Worm (Caenorhabditis elegans) whole organism, L3 larva: ENCODE measurements around the gene dod-21.
A peak's percentile ranks its signal among the peaks of the same experiment; 100 is the strongest.

Experiments
- R02D3.7 ChIP-seq: fragments of 150-350 bp; optimal IDR thresholded peaks from 2 replicates; lab custom pipeline; 2014; ENCODE audit warnings: missing biosample characterization, missing genetic modification characterization
- ama-1 ChIP-seq: fragments of 150-350 bp; optimal IDR thresholded peaks from 2 replicates; lab custom pipeline; 2018
- ceh-16 ChIP-seq: sonication (generic microtip); optimal IDR thresholded peaks from 2 replicates; lab custom pipeline; 2017; ENCODE audit warnings: missing biosample characterization, missing genetic modification characterization
- ceh-28 ChIP-seq: fragments of 150-350 bp; optimal IDR thresholded peaks from 2 replicates; lab custom pipeline; 2014; ENCODE audit warnings: missing biosample characterization, missing genetic modification reagents, missing genetic modification characterization
- ceh-9 ChIP-seq: sonication (generic microtip); optimal IDR thresholded peaks from 2 replicates; lab custom pipeline; 2018; ENCODE audit warnings: missing biosample characterization, missing genetic modification characterization
- daf-12 ChIP-seq: fragments of 150-350 bp; optimal IDR thresholded peaks from 2 replicates; lab custom pipeline; 2014; ENCODE audit warnings: missing biosample characterization, missing genetic modification reagents, missing genetic modification characterization
- egl-27 ChIP-seq: sonication (generic microtip); optimal IDR thresholded peaks from 4 replicates; lab custom pipeline; 2017; ENCODE audit warnings: missing biosample characterization, missing genetic modification reagents, missing genetic modification characterization
- egl-5 ChIP-seq: fragments of 150-350 bp; optimal IDR thresholded peaks from 2 replicates; lab custom pipeline; 2017; ENCODE audit warnings: missing biosample characterization, missing genetic modification reagents, missing genetic modification characterization, inconsistent platforms
- elt-2 ChIP-seq: sonication (generic microtip); optimal IDR thresholded peaks from 2 replicates; lab custom pipeline; 2016; ENCODE audit warnings: missing genetic modification reagents, mild to moderate bottlenecking, missing genetic modification characterization, missing compliant biosample characterization
- fkh-10 ChIP-seq: sonication (generic microtip); optimal IDR thresholded peaks from 2 replicates; lab custom pipeline; 2017; ENCODE audit warnings: missing biosample characterization, missing genetic modification reagents, missing genetic modification characterization
- fkh-2 ChIP-seq: fragments of 150-350 bp; optimal IDR thresholded peaks from 2 replicates; lab custom pipeline; 2014; ENCODE audit warnings: missing biosample characterization, missing genetic modification reagents, missing genetic modification characterization
- hmg-11 ChIP-seq: sonication (generic microtip); optimal IDR thresholded peaks from 2 replicates; lab custom pipeline; 2016; ENCODE audit warnings: missing genetic modification characterization, missing compliant biosample characterization
- jun-1 ChIP-seq: fragments of 150-350 bp; optimal IDR thresholded peaks from 2 replicates; lab custom pipeline; 2014; ENCODE audit warnings: missing biosample characterization, missing genetic modification reagents, missing genetic modification characterization
- lin-15B ChIP-seq: fragments of 150-350 bp; optimal IDR thresholded peaks from 2 replicates; lab custom pipeline; 2014; ENCODE audit warnings: missing biosample characterization, missing genetic modification characterization
- lin-39 ChIP-seq: fragments of 150-350 bp; optimal IDR thresholded peaks from 2 replicates; lab custom pipeline; 2018; ENCODE audit warnings: missing biosample characterization, missing genetic modification reagents, missing genetic modification characterization
- lsy-12 ChIP-seq: sonication (generic microtip); optimal IDR thresholded peaks from 2 replicates; lab custom pipeline; 2016; ENCODE audit warnings: mild to moderate bottlenecking, missing genetic modification characterization, missing compliant biosample characterization
- mdl-1 ChIP-seq: fragments of 150-350 bp; optimal IDR thresholded peaks from 2 replicates; lab custom pipeline; 2014; ENCODE audit warnings: missing biosample characterization, missing genetic modification characterization
- mml-1 ChIP-seq: fragments of 150-350 bp; sonication (generic microtip); optimal IDR thresholded peaks from 3 replicates; lab custom pipeline; 2014; ENCODE audit warnings: missing biosample characterization, missing genetic modification characterization
- nfya-1 ChIP-seq: sonication (generic microtip); optimal IDR thresholded peaks from 2 replicates; lab custom pipeline; 2017; ENCODE audit warnings: missing genetic modification characterization, mild to moderate bottlenecking, missing compliant biosample characterization, antibody characterized with exemption, moderate library complexity; ENCODE audit not compliant: insufficient read depth
- nhr-11 ChIP-seq: fragments of 150-350 bp; optimal IDR thresholded peaks from 2 replicates; lab custom pipeline; 2014; ENCODE audit warnings: missing biosample characterization, missing genetic modification characterization
- nhr-12 ChIP-seq: fragments of 150-350 bp; optimal IDR thresholded peaks from 2 replicates; lab custom pipeline; 2014; ENCODE audit warnings: missing biosample characterization, missing genetic modification characterization
- nhr-237 ChIP-seq: fragments of 150-350 bp; optimal IDR thresholded peaks from 2 replicates; lab custom pipeline; 2014; ENCODE audit warnings: missing biosample characterization, missing genetic modification characterization
- nhr-25 ChIP-seq: sonication (generic microtip); optimal IDR thresholded peaks from 2 replicates; lab custom pipeline; 2017; ENCODE audit warnings: missing biosample characterization, missing genetic modification characterization
- nhr-43 ChIP-seq: sonication (generic microtip); optimal IDR thresholded peaks from 2 replicates; lab custom pipeline; 2016; ENCODE audit warnings: mild to moderate bottlenecking, missing genetic modification characterization, missing compliant biosample characterization; ENCODE audit not compliant: poor library complexity, severe bottlenecking
- nhr-67 ChIP-seq: fragments of 150-350 bp; optimal IDR thresholded peaks from 2 replicates; lab custom pipeline; 2014; ENCODE audit warnings: missing biosample characterization, missing genetic modification characterization
- nhr-76 ChIP-seq: fragments of 150-350 bp; sonication (generic microtip); optimal IDR thresholded peaks from 5 replicates; lab custom pipeline; 2014; ENCODE audit warnings: missing biosample characterization, missing genetic modification characterization
- nhr-77 ChIP-seq: fragments of 150-350 bp; optimal IDR thresholded peaks from 2 replicates; lab custom pipeline; 2014; ENCODE audit warnings: missing biosample characterization, missing genetic modification characterization
- pqm-1 ChIP-seq: fragments of 150-350 bp; optimal IDR thresholded peaks from 2 replicates; lab custom pipeline; 2017; ENCODE audit warnings: missing biosample characterization, missing genetic modification characterization, inconsistent platforms
- sea-2 ChIP-seq: fragments of 150-350 bp; sonication (generic microtip); optimal IDR thresholded peaks from 4 replicates; lab custom pipeline; 2014; ENCODE audit warnings: missing biosample characterization, missing genetic modification reagents, missing genetic modification characterization
- skn-1 ChIP-seq: fragments of 150-350 bp; optimal IDR thresholded peaks from 2 replicates; lab custom pipeline; 2014; ENCODE audit warnings: missing biosample characterization, missing genetic modification characterization
- tbx-2 ChIP-seq: sonication (generic microtip); optimal IDR thresholded peaks from 2 replicates; lab custom pipeline; 2016; ENCODE audit warnings: mild to moderate bottlenecking, missing genetic modification characterization, missing compliant biosample characterization
- unc-39 ChIP-seq: sonication (generic microtip); optimal IDR thresholded peaks from 4 replicates; lab custom pipeline; 2017; ENCODE audit warnings: missing biosample characterization, missing genetic modification characterization
- unc-62 ChIP-seq: fragments of 150-350 bp; sonication (generic microtip); optimal IDR thresholded peaks from 4 replicates; lab custom pipeline; 2014; ENCODE audit warnings: missing biosample characterization, missing genetic modification reagents, missing genetic modification characterization
- zag-1 ChIP-seq: fragments of 150-350 bp; optimal IDR thresholded peaks from 2 replicates; lab custom pipeline; 2014; ENCODE audit warnings: missing biosample characterization, missing genetic modification characterization
- ztf-11 ChIP-seq: fragments of 150-350 bp; optimal IDR thresholded peaks from 2 replicates; lab custom pipeline; 2014; ENCODE audit warnings: missing biosample characterization, missing genetic modification characterization
- ztf-4 ChIP-seq: fragments of 150-350 bp; optimal IDR thresholded peaks from 2 replicates; lab custom pipeline; 2014; ENCODE audit warnings: missing biosample characterization, missing genetic modification characterization

Gene dod-21

DNA sequence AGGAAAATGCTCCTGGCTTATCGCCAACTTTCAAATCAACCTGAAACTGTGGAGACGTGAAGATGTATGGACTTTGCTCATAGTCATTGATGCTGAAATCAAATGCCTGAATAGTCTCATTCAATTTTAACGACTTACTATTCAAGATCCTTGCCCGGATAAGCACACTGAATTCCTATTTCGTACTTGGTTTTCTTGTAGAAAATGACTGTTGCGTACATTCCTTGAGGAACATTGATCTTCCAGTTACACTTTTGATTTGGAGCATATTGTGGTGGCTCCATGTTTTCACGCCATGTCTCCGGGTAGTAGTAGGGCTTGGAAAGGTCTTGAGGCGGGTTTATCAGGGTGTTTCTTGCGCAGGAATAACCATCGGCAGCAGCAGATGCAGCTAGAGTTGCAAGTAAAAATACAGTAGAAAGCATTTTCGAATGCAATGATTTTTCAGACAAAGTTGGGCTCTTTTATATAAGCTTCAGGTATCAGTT is 22.0 kb upstream of the dod-21 start, which contains the start of gene irg-6:
TSS of gene irg-6 (minus strand) at position 438 of the 488 bp plus-strand sequence.
- TF ChIP-seq ceh-9 (no peak), lin-15B (tag; lab: Kevin White, UChicago) (no peak), jun-1 (tag; lab: Kevin White, UChicago) (no peak), nhr-76 (tag; lab: Kevin White, UChicago) (no peak), sea-2 (GFP tag; lab: Kevin White, UChicago) (no peak), egl-27 (no peak), tbx-2 (no peak), fkh-10 (GFP tag; lab: Kevin White, UChicago) (no peak), egl-5 (tag; lab: Kevin White, UChicago) (no peak), nhr-11 (tag; lab: Kevin White, UChicago) (no peak)

- no peak for TF ChIP-seq skn-1
- no peak for TF ChIP-seq sea-2 (GFP tag; lab: Kevin White, UChicago)
- TF ChIP-seq ama-1 (lab: Kevin White, UChicago): no peak
- no peak for TF ChIP-seq daf-12
- no peak for TF ChIP-seq R02D3.7 (tag; lab: Kevin White, UChicago)
- TF ChIP-seq nhr-12 (tag; lab: Kevin White, UChicago): no peak
- no peak for TF ChIP-seq ceh-16
Measured at ce11 chrIV:12915479-12915878, 21.1 kb upstream of the dod-21 start, which contains the start of gene srz-15. TSS of gene srz-15 (plus strand) at chrIV:12915779.

DNA sequence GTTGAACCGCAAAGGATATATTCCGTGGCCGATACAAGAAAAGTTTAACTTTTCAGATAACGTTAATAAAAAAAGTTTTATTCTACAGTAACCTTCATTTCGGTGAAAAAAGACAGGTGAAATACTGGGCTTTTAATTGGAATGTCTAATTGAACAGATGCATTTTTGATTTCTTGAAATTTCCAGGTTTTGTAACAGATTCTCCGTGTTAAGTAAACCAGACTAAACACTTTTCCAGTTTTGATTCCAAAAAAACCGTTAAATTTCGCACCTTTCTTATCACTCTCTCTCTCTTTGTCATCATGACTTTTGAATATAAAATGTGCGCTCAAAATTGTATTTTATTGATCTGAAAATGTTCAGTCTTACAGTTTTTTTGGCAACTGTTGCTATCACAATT is 18.3 kb upstream of the dod-21 start, which contains the start of gene C32H11.3:
TSS of gene C32H11.3 (plus strand) at position 301 of the 400 bp plus-strand sequence.
- TF ChIP-seq hmg-11 (no peak), nhr-77 (tag; lab: Kevin White, UChicago) (no peak), nfya-1 (no peak), ceh-16 (no peak), daf-12 (no peak), lin-15B (tag; lab: Kevin White, UChicago) (no peak), pqm-1 (no peak), ztf-11 (tag; lab: Kevin White, UChicago) (no peak), sea-2 (GFP tag; lab: Kevin White, UChicago) (no peak)

DNA sequence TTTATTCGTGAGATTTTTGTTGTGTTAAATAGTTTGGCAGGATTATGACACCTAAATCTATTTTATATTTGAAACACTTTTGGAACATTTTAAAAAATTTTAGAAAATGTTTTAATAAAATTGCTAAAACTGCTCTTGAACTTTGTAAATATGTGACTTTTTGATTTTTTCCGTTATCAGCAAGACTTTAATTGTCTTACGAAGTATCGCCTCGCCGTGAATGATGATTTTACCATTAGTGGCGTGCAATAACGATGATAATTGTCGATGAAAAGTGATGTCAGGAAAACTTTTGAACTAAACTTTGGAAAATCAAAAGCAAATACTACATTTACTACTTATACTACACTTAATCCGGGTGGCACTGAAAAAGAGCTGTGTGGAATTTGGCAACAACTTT is 16.0 kb upstream of the dod-21 start:
- TF ChIP-seq nhr-11 (tag; lab: Kevin White, UChicago): no peak
- TF ChIP-seq zag-1 (tag; lab: Kevin White, UChicago): no peak
- TF ChIP-seq sea-2 (GFP tag; lab: Kevin White, UChicago): no peak
- peak; percentile 33 for TF ChIP-seq skn-1
- TF ChIP-seq nhr-76 (tag; lab: Kevin White, UChicago): no peak
- TF ChIP-seq lsy-12 (tag; lab: Kevin White, UChicago): no peak
- TF ChIP-seq unc-62 (GFP tag; lab: Kevin White, UChicago): no peak
- no peak for TF ChIP-seq nfya-1
- TF ChIP-seq lin-15B (tag; lab: Kevin White, UChicago): no peak
- TF ChIP-seq pqm-1: peak; percentile 52
- TF ChIP-seq, all 47 proteins: peak for 2

DNA sequence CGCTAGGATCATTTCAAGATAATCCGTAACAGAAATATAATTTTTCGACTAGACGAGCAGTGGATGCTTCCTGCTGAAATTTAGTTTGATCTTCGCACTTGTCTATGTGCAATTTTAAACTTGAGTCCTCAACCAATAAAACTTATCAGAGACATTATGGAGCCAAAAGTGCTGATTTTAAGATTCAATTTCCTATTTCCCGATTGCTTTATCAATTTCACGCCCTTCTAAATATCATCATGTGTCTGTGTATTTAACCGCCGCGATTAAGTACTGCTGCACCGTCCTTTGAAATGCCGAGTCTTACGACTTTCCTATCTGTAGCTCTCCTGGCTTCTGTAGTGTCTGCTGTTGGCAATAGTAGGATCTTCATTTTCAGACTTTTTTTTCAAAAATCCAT is 15.5 kb upstream of the dod-21 start, which contains the start of gene C32H11.4:
TSS of gene C32H11.4 (plus strand) at position 238 of the 400 bp plus-strand sequence.
- TF ChIP-seq pqm-1 (peak; percentile 69), elt-2 (tag; lab: Kevin White, UChicago) (peak; percentile 85), nhr-25 (tag; lab: Kevin White, UChicago) (no peak)

ce11 chrIV:12924332-12924731 is 12.2 kb upstream of the dod-21 start, which contains the start of gene srlf-4:
TSS of gene srlf-4 (minus strand) at chrIV:12924432.
- TF ChIP-seq skn-1 (no peak), lin-39 (tag; lab: Kevin White, UChicago) (no peak), nhr-237 (no peak), ceh-16 (no peak), elt-2 (tag; lab: Kevin White, UChicago) (no peak)

ce11 chrIV:12926639-12927038 is 9.9 kb upstream of the dod-21 start, which contains the start of gene srlf-5:
TSS of gene srlf-5 (minus strand) at chrIV:12926739.
- TF ChIP-seq sea-2 (GFP tag; lab: Kevin White, UChicago): no peak
- no peak for TF ChIP-seq nhr-67
- TF ChIP-seq fkh-2 (tag; lab: Kevin White, UChicago): no peak
- TF ChIP-seq unc-39 (tag; lab: Kevin White, UChicago): no peak
- no peak for TF ChIP-seq nhr-76 (tag; lab: Kevin White, UChicago)
- no peak for TF ChIP-seq mml-1
- TF ChIP-seq nhr-237: no peak
- TF ChIP-seq ztf-11 (tag; lab: Kevin White, UChicago): no peak
- no peak for TF ChIP-seq ceh-28
- TF ChIP-seq ceh-16: no peak
- TF ChIP-seq unc-62 (GFP tag; lab: Kevin White, UChicago): no peak
- TF ChIP-seq mdl-1 (tag; lab: Kevin White, UChicago): no peak
- TF ChIP-seq zag-1 (tag; lab: Kevin White, UChicago): no peak
- TF ChIP-seq ztf-4 (tag; lab: Kevin White, UChicago): no peak
- no peak for TF ChIP-seq lin-15B (tag; lab: Kevin White, UChicago)
- TF ChIP-seq nhr-43 (tag; lab: Kevin White, UChicago): no peak
